Worm (Caenorhabditis elegans): Measurements from ENCODE around the gene cdkr-3.

DNA sequence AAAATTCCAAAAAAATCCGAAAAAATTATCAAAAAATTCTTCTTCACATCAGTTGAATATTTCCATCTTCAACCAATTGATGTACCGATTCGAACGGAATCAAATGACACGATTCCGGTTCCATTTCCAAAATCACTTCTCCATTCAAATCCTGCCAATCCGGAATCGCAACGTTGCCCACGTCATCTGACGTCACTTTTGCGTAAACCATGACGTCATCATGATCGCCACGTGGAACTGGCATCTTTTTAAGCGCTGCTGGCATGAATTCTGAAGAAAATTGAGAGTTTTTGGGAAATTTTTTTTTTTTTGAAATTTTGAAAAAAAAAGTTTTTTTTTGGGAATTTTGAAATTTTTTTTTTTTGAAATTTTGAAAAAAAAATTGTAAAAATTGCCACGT is 34.7 kb upstream of the cdkr-3 start:
- TF ChIP-seq nfya-1 (tag; optimal IDR thresholded peaks at IDR 0.05; ENCODE audit: borderline replicate concordance, insufficient read depth), result no peak
- TF ChIP-seq snpc-1.1 (tag; optimal IDR thresholded peaks at IDR 0.05; ENCODE audit: insufficient read depth), result no peak
- TF ChIP-seq zim-3 (tag; optimal IDR thresholded peaks at IDR 0.05), result no peak
- no peak for TF ChIP-seq F37B4.10 (GFP tag; IDR thresholded peaks at IDR 0.05)
- TF ChIP-seq tlf-1 (GFP tag; optimal IDR thresholded peaks at IDR 0.05), result no peak
- no peak for TF ChIP-seq nhr-80 (tag; optimal IDR thresholded peaks at IDR 0.05)
- no peak for TF ChIP-seq attf-6 (GFP tag; IDR thresholded peaks at IDR 0.05)
- TF ChIP-seq dox-1 (GFP tag; IDR thresholded peaks at IDR 0.05), result no peak
- TF ChIP-seq ama-1 (optimal IDR thresholded peaks at IDR 0.05), result no peak
- TF ChIP-seq ama-1 (GFP tag; optimal IDR thresholded peaks at IDR 0.05), result no peak
- TF ChIP-seq aptf-3 (GFP tag; IDR thresholded peaks at IDR 0.05), result no peak
- no peak for TF ChIP-seq snpc-3.4 (tag; optimal IDR thresholded peaks at IDR 0.05)
- no peak for TF ChIP-seq ztf-6 (GFP tag; IDR thresholded peaks at IDR 0.05)
- TF ChIP-seq pha-4 (tag; optimal IDR thresholded peaks at IDR 0.05), result no peak
- no peak for TF ChIP-seq gei-17 (GFP tag; optimal IDR thresholded peaks at IDR 0.05)

Measured in whole organism, young adult.